Worm (Caenorhabditis elegans) whole organism, L4/young adult: Measurements from ENCODE around the gene hum-4.

Source experiments
- W03F9.2 ChIP-seq: fragments of 150-350 bp; optimal IDR thresholded peaks from 2 replicates; lab custom pipeline; 2014; ENCODE audit warnings: missing biosample characterization, missing genetic modification characterization
- dao-5 ChIP-seq: sonication (generic microtip); optimal IDR thresholded peaks from 2 replicates; lab custom pipeline; 2016; ENCODE audit warnings: missing genotype, missing genetic modification characterization, moderate library complexity, missing compliant biosample characterization
- him-1 ChIP-seq: sonication (generic microtip); optimal IDR thresholded peaks from 2 replicates; lab custom pipeline; 2016; ENCODE audit warnings: missing genotype, missing genetic modification reagents, missing genetic modification characterization, missing compliant biosample characterization

- TF ChIP-seq him-1 (tag; lab: Kevin White, UChicago) (no peak), dao-5 (tag; lab: Kevin White, UChicago) (no peak), W03F9.2 (tag; lab: Kevin White, UChicago) (no peak)
These were observed 47.8 kb upstream of the hum-4 start for ce11 chrX:11480990-11481824.
